Worm (Caenorhabditis elegans) whole organism, mixed stage, embryonic: Measurements from ENCODE around the gene fbxb-24.

Source experiments
- elt-3 ChIP-seq: fragments of 150-350 bp; optimal IDR thresholded peaks from 2 replicates; lab custom pipeline; 2014; ENCODE audit warnings: missing biosample characterization, missing genetic modification characterization
- mls-2 ChIP-seq: sonication (generic microtip); optimal IDR thresholded peaks from 2 replicates; lab custom pipeline; 2016; ENCODE audit warnings: mild to moderate bottlenecking, missing genetic modification characterization, moderate library complexity, missing compliant biosample characterization
- nhr-28 ChIP-seq: fragments of 150-350 bp; optimal IDR thresholded peaks from 2 replicates; lab custom pipeline; 2014; ENCODE audit warnings: missing biosample characterization, missing genetic modification characterization

DNA sequence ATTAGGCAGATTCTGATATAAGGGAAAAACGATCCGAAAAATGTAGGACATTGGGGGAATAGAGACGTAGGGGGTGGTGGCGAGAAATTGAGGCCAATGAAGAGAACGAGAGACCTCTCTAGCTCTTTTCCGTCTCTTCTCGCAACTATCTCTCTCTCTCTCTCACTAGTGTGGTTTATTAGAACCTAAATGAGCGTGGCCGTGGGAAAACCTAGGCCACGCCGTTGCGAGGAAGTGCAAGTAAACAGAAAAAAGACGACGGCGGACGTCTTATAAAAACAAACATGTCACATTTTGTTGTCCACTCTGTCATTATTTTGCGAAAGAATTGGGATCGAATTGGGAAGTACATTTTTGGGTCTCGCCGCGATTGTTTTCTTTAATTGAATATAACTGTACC is 38.8 kb upstream of the fbxb-24 start:
- TF ChIP-seq nhr-28 = no peak
- no peak for TF ChIP-seq elt-3 (tag; lab: Kevin White, UChicago)
- TF ChIP-seq mls-2 (tag; lab: Kevin White, UChicago) = peak; percentile 33
